Fruit fly (Drosophila melanogaster) whole organism, embryonic: ENCODE measurements around the gene Alg12.

ENCODE experiments used
- Aef1 ChIP-seq: fragments of 200-800 bp; sonication (Bioruptor generic); IDR thresholded peaks from 3 replicates; pipeline ENCODE4 v1.3.6; 2022; ENCODE audit warnings: missing biosample characterization, missing genetic modification characterization
- CG1024 ChIP-seq: fragments of 200-800 bp; sonication (Bioruptor generic); IDR thresholded peaks from 2 replicates; pipeline ENCODE4 v1.3.6; 2022; ENCODE audit warnings: missing biosample characterization, missing genetic modification characterization
- CG10274 ChIP-seq: fragments of 200-800 bp; sonication (Bioruptor generic); optimal IDR thresholded peaks from 3 replicates; lab custom pipeline; 2017; ENCODE audit warnings: missing biosample characterization, mild to moderate bottlenecking, missing genetic modification characterization
- CG11456 ChIP-seq: fragments of 200-800 bp; sonication (Bioruptor generic); IDR thresholded peaks from 3 replicates; pipeline ENCODE4 v1.3.6; 2022; ENCODE audit warnings: missing biosample characterization, missing genetic modification characterization
- CG13424 ChIP-seq: fragments of 200-800 bp; sonication (Bioruptor generic); optimal IDR thresholded peaks from 2 replicates; lab custom pipeline; 2019; ENCODE audit warnings: missing biosample characterization, mild to moderate bottlenecking, missing genetic modification characterization, moderate library complexity
- CG17802 ChIP-seq: fragments of 200-800 bp; sonication (Bioruptor generic); optimal IDR thresholded peaks from 2 replicates; lab custom pipeline; 2018; ENCODE audit warnings: missing biosample characterization, mild to moderate bottlenecking, missing genetic modification characterization, moderate library complexity
- CG1832 ChIP-seq: fragments of 200-800 bp; sonication (Bioruptor generic); optimal IDR thresholded peaks from 2 replicates; lab custom pipeline; 2017; ENCODE audit warnings: missing biosample characterization, mild to moderate bottlenecking, missing genetic modification characterization, inconsistent platforms
- CG3407 ChIP-seq: fragments of 200-800 bp; sonication (Bioruptor generic); optimal IDR thresholded peaks from 2 replicates; lab custom pipeline; 2018; ENCODE audit warnings: missing biosample characterization, mild to moderate bottlenecking, missing genetic modification characterization
- CG3995 ChIP-seq: fragments of 200-800 bp; sonication (Bioruptor generic); optimal IDR thresholded peaks from 3 replicates; lab custom pipeline; 2016; ENCODE audit warnings: missing biosample characterization, missing genetic modification characterization
- CG4360 ChIP-seq: fragments of 200-800 bp; sonication (Bioruptor generic); IDR thresholded peaks from 2 replicates; pipeline ENCODE4 v1.3.6; 2022; ENCODE audit warnings: missing biosample characterization, missing genetic modification characterization
- CG6254 ChIP-seq: fragments of 200-800 bp; sonication (Bioruptor generic); optimal IDR thresholded peaks from 3 replicates; lab custom pipeline; 2017; ENCODE audit warnings: mild to moderate bottlenecking, missing biosample characterization, missing genetic modification reagents, missing genetic modification characterization
- CG7963 ChIP-seq: fragments of 200-800 bp; sonication (Bioruptor generic); IDR thresholded peaks from 3 replicates; pipeline ENCODE4 v1.3.6; 2022; ENCODE audit warnings: missing biosample characterization, missing genetic modification characterization; ENCODE audit not compliant: partially characterized antibody
- CG8478 ChIP-seq: fragments of >200 bp; optimal IDR thresholded peaks from 2 replicates; lab custom pipeline; 2018
- CG9932 ChIP-seq: fragments of 200-800 bp; sonication (Bioruptor generic); IDR thresholded peaks from 2 replicates; pipeline ENCODE4 v1.3.6; 2022; ENCODE audit warnings: missing biosample characterization, missing genetic modification characterization
- Doc3 ChIP-seq: fragments of 200-800 bp; sonication (Bioruptor generic); IDR thresholded peaks from 3 replicates; pipeline ENCODE4 v1.3.6; 2022; ENCODE audit warnings: missing biosample characterization, missing genetic modification characterization; ENCODE audit not compliant: partially characterized antibody
- HLH3B ChIP-seq: fragments of 200-800 bp; sonication (Bioruptor generic); IDR thresholded peaks from 2 replicates; pipeline ENCODE4 v1.3.6; 2022; ENCODE audit warnings: missing biosample characterization, missing genetic modification characterization
- Hand ChIP-seq: fragments of 200-800 bp; sonication (Bioruptor generic); optimal IDR thresholded peaks from 2 replicates; lab custom pipeline; 2017; ENCODE audit warnings: mild to moderate bottlenecking, missing biosample characterization, missing genetic modification reagents, missing genetic modification characterization
- Hr51 ChIP-seq, 2 experiments: fragments of 200-800 bp; sonication (Bioruptor generic); optimal IDR thresholded peaks; 2 replicates in 1 of 2; 3 replicates in 1 of 2; lab custom pipeline; 2016 to 2018; ENCODE audit warnings: missing biosample characterization in 2 of 2, missing genetic modification characterization in 2 of 2, mild to moderate bottlenecking in 1 of 2, moderate library complexity in 1 of 2
- Med ChIP-seq: fragments of 200-800 bp; sonication (Bioruptor generic); peaks from one replicate; lab custom pipeline; 2016; ENCODE audit warnings: missing biosample characterization, missing genetic modification characterization, mild to moderate bottlenecking, inconsistent platforms, moderate library complexity
- NC2α ChIP-seq: fragments of 200-800 bp; sonication (Bioruptor generic); optimal IDR thresholded peaks from 2 replicates; lab custom pipeline; 2016; ENCODE audit warnings: missing biosample characterization, missing genetic modification characterization
- Nf-YA ChIP-seq: fragments of 200-800 bp; sonication (Bioruptor generic); IDR thresholded peaks from 2 replicates; pipeline ENCODE4 v1.3.6; 2022; ENCODE audit warnings: missing biosample characterization, missing genetic modification characterization
- Side ChIP-seq: fragments of 200-800 bp; sonication (Bioruptor generic); optimal IDR thresholded peaks from 2 replicates; lab custom pipeline; 2016; ENCODE audit warnings: missing biosample characterization, missing genetic modification characterization
- al ChIP-seq: fragments of 200-800 bp; sonication (Bioruptor generic); IDR thresholded peaks from 2 replicates; pipeline ENCODE4 v1.3.6; 2022; ENCODE audit warnings: missing biosample characterization, missing genetic modification characterization
- amos ChIP-seq: fragments of 200-800 bp; sonication (Bioruptor generic); IDR thresholded peaks from 2 replicates; pipeline ENCODE4 v1.3.6; 2022; ENCODE audit warnings: missing biosample characterization, missing genetic modification characterization; ENCODE audit not compliant: partially characterized antibody
- cad ChIP-seq: fragments of >200 bp; optimal IDR thresholded peaks from 2 replicates; lab custom pipeline; 2017; ENCODE audit warnings: missing biosample characterization, missing genetic modification characterization
- cas ChIP-seq: fragments of 200-800 bp; sonication (Bioruptor generic); IDR thresholded peaks from 2 replicates; pipeline ENCODE4 v1.3.6; 2022; ENCODE audit warnings: missing biosample characterization, missing genetic modification characterization
- chinmo ChIP-seq: fragments of 200-800 bp; sonication (Bioruptor generic); IDR thresholded peaks from 4 replicates; pipeline ENCODE4 v1.3.6; 2022; ENCODE audit warnings: missing biosample characterization, missing genetic modification characterization; ENCODE audit not compliant: partially characterized antibody
- corto ChIP-seq: fragments of 200-800 bp; sonication (Bioruptor generic); optimal IDR thresholded peaks from 2 replicates; lab custom pipeline; 2016; ENCODE audit warnings: missing biosample characterization, mild to moderate bottlenecking, missing genetic modification characterization, moderate library complexity
- crc ChIP-seq: fragments of 200-800 bp; sonication (Bioruptor generic); optimal IDR thresholded peaks from 2 replicates; lab custom pipeline; 2016; ENCODE audit warnings: missing biosample characterization, missing genetic modification characterization
- cwo ChIP-seq: fragments of 200-800 bp; sonication (Bioruptor generic); optimal IDR thresholded peaks from 3 replicates; lab custom pipeline; 2017; ENCODE audit warnings: missing biosample characterization, missing genetic modification characterization, mild to moderate bottlenecking, moderate library complexity, missing genetic modification reagents
- danr ChIP-seq: fragments of 200-800 bp; sonication (Bioruptor generic); IDR thresholded peaks from 2 replicates; pipeline ENCODE4 v1.3.6; 2022; ENCODE audit warnings: missing biosample characterization, missing genetic modification characterization
- dati ChIP-seq: fragments of 200-800 bp; sonication (Bioruptor generic); IDR thresholded peaks from 2 replicates; pipeline ENCODE4 v1.3.6; 2022; ENCODE audit warnings: missing biosample characterization, missing genetic modification characterization
- dmrt11E ChIP-seq: fragments of 200-800 bp; sonication (Bioruptor generic); optimal IDR thresholded peaks from 3 replicates; lab custom pipeline; 2018; ENCODE audit warnings: missing biosample characterization, mild to moderate bottlenecking, missing genetic modification characterization, moderate library complexity
- ems ChIP-seq: fragments of 200-800 bp; sonication (Bioruptor generic); optimal IDR thresholded peaks from 3 replicates; lab custom pipeline; 2016; ENCODE audit warnings: missing biosample characterization, missing genetic modification characterization
- eve ChIP-seq, 2 experiments: fragments of >200 bp; optimal IDR thresholded peaks; 2 replicates each; lab custom pipeline; 2017; ENCODE audit warnings: missing biosample characterization in 2 of 2, missing genetic modification characterization in 2 of 2
- gcm2 ChIP-seq: fragments of 200-800 bp; sonication (Bioruptor generic); optimal IDR thresholded peaks from 2 replicates; lab custom pipeline; 2016; ENCODE audit warnings: missing biosample characterization, missing genetic modification characterization
- knrl ChIP-seq: fragments of 200-800 bp; sonication (Bioruptor generic); IDR thresholded peaks from 3 replicates; pipeline ENCODE4 v1.3.6; 2022; ENCODE audit warnings: missing biosample characterization, missing genetic modification characterization; ENCODE audit not compliant: partially characterized antibody
- ro ChIP-seq: fragments of 200-800 bp; sonication (Bioruptor generic); IDR thresholded peaks from 2 replicates; pipeline ENCODE4 v1.3.6; 2022; ENCODE audit warnings: missing biosample characterization, missing genetic modification characterization
- row ChIP-seq: fragments of 200-800 bp; sonication (Bioruptor generic); IDR thresholded peaks from 3 replicates; pipeline ENCODE4 v1.3.6; 2022; ENCODE audit warnings: missing biosample characterization, missing genetic modification characterization
- salm ChIP-seq: fragments of 200-800 bp; sonication (Bioruptor generic); optimal IDR thresholded peaks from 2 replicates; lab custom pipeline; 2018; ENCODE audit warnings: missing biosample characterization, mild to moderate bottlenecking, missing genetic modification characterization
- sna ChIP-seq: fragments of 200-800 bp; sonication (Bioruptor generic); IDR thresholded peaks from 2 replicates; pipeline ENCODE4 v1.3.6; 2022; ENCODE audit warnings: missing biosample characterization, missing genetic modification characterization; ENCODE audit not compliant: partially characterized antibody
- tna ChIP-seq: fragments of 200-800 bp; sonication (Bioruptor generic); IDR thresholded peaks from 2 replicates; pipeline ENCODE4 v1.3.6; 2022; ENCODE audit warnings: missing biosample characterization, missing genetic modification characterization; ENCODE audit not compliant: partially characterized antibody
- toy ChIP-seq: fragments of 200-800 bp; sonication (Bioruptor generic); IDR thresholded peaks from 2 replicates; pipeline ENCODE4 v1.3.6; 2022; ENCODE audit warnings: missing biosample characterization, missing genetic modification characterization
- tx ChIP-seq: fragments of 200-800 bp; sonication (Bioruptor generic); optimal IDR thresholded peaks from 2 replicates; lab custom pipeline; 2016; ENCODE audit warnings: missing biosample characterization, missing genetic modification characterization
- unpg ChIP-seq: fragments of 200-800 bp; sonication (Bioruptor generic); optimal IDR thresholded peaks from 3 replicates; lab custom pipeline; 2018; ENCODE audit warnings: missing biosample characterization, mild to moderate bottlenecking, missing genetic modification characterization, moderate library complexity
- vnd ChIP-seq: fragments of 200-800 bp; sonication (Bioruptor generic); IDR thresholded peaks from 3 replicates; pipeline ENCODE4 v1.3.6; 2022; ENCODE audit warnings: missing biosample characterization, missing genetic modification characterization; ENCODE audit not compliant: partially characterized antibody
- yki ChIP-seq: fragments of >200 bp; optimal IDR thresholded peaks from 3 replicates; lab custom pipeline; 2018
- zen2 ChIP-seq: fragments of 200-800 bp; sonication (Bioruptor generic); IDR thresholded peaks from 3 replicates; pipeline ENCODE4 v1.3.6; 2022; ENCODE audit warnings: missing biosample characterization, missing genetic modification characterization; ENCODE audit not compliant: partially characterized antibody
- zfh1 ChIP-seq: fragments of 200-800 bp; sonication (Bioruptor generic); IDR thresholded peaks from 3 replicates; pipeline ENCODE4 v1.3.6; 2022; ENCODE audit warnings: missing biosample characterization, missing genetic modification characterization

Gene Alg12

DNA sequence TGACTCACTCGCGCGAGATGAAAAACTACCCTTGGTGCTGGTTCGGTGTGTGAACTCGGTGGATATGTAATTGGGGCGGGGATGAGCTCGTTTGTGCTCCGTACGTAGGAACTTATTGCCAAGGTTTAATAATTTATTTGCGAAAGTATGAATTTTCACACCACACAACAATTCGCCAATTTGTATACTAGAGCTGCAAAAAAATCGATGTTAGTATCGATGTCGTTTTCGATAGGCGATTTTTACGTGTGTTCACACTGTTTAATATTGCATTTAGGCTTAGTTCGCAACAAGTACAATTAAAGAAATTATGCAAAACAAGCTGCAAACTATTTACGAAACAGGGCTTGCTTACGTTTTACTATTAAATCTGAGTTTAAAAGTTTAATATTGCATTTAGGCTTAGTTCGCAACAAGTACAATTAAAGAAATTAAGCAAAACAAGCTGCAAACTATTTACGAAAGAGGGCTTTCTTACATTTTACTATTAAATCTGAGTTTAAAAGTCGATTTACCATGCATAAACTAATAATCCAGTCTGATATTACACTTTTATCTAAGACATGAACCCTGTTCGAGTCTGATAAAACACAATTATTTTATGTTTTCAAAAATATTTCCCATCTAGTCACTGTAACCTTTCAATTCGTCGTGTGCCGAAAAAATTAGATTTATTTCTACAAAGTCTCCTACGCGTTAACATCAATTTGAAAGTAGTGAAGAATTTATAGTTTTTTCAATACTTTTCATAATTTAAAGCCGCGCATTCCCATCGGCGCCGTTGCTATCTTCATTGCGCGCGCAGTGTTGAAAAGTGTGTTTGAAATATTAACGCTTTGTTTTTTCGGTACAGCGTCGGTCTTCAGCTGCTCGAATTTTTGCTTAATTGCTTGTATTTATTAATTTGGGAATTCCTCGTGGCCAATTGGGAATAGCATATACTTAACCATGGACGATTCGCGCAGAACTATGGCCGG is 7.0 kb downstream of the Alg12 start, which contains the start of the genes Snap24 and CG8478 (continued):
- TF ChIP-seq CG1024 (GFP tag; lab: Robert Waterston, UW) (no peak), salm (no peak), CG17802 (tag; lab: Kevin White, UChicago) (peak; percentile 92), CG3407 (no peak), CG9932 (GFP tag; lab: Robert Waterston, UW) (peak; percentile 50), Side (GFP tag; lab: Kevin White, UChicago) (no peak), amos (GFP tag; lab: Robert Waterston, UW) (peak; percentile 88), Aef1 (GFP tag; lab: Robert Waterston, UW) (no peak), NC2α (GFP tag; lab: Kevin White, UChicago) (no peak), dati (no peak), yki (lab: Kevin White, UChicago) (no peak), CG3995 (no peak), CG6254 (GFP tag; lab: Kevin White, UChicago) (no peak), chinmo (GFP tag; lab: Robert Waterston, UW) (peak; percentile 74; the same call in 2 of the 4 replicates), CG1832 (GFP tag; lab: Kevin White, UChicago) (no peak), CG4360 (GFP tag; lab: Robert Waterston, UW) (no peak), HLH3B (GFP tag; lab: Robert Waterston, UW) (no peak), dmrt11E (no peak), tna (peak; percentile 68; the same call in 1 of the 2 replicates), row (GFP tag; lab: Robert Waterston, UW) (peak; percentile 70), danr (no peak), cad (GFP tag; lab: Kevin White, UChicago) (no peak), CG13424 (no peak), CG7963 (GFP tag; lab: Robert Waterston, UW) (peak; percentile 57; the same call in 2 of the 3 replicates), corto (GFP tag; lab: Kevin White, UChicago) (no peak), zen2 (peak; percentile 66; the same call in 2 of the 3 replicates), knrl (GFP tag; lab: Robert Waterston, UW) (peak; percentile 82), cwo (GFP tag; lab: Kevin White, UChicago) (no peak), Doc3 (peak; percentile 71), Hand (no peak), ro (GFP tag; lab: Robert Waterston, UW) (no peak), ems (GFP tag; lab: Kevin White, UChicago) (no peak), tx (no peak), Hr51 (GFP tag; optimal IDR thresholded peaks at IDR 0.05; lab: Kevin White, UChicago) (no peak), Med (GFP tag; lab: Kevin White, UChicago) (peak; percentile 70), sna (GFP tag; lab: Robert Waterston, UW) (peak; percentile 74), Nf-YA (GFP tag; lab: Robert Waterston, UW) (no peak), crc (GFP tag; lab: Kevin White, UChicago) (no peak), gcm2 (GFP tag; lab: Kevin White, UChicago) (no peak), CG8478 (lab: Kevin White, UChicago) (no peak), toy (GFP tag; lab: Robert Waterston, UW) (no peak), unpg (no peak), cas (GFP tag; lab: Robert Waterston, UW) (no peak), CG10274 (GFP tag; lab: Kevin White, UChicago) (no peak), vnd (peak; percentile 73; the same call in 2 of the 3 replicates), CG11456 (no peak), eve (GFP tag; optimal IDR thresholded peaks at IDR 0.05; lab: Kevin White, UChicago) (no peak), zfh1 (GFP tag; lab: Robert Waterston, UW) (no peak), al (GFP tag; lab: Robert Waterston, UW) (no peak)
